Worm (Caenorhabditis elegans) whole organism, midembryonic: Measurements from ENCODE around the gene C06E4.2.
"Not testable (repeated sequence)": the region's sequence is repeated elsewhere in the genome, so short reads cannot be mapped to it uniquely, and the experiment has no call there.

Experiments used
- T22C8.4 ChIP-seq: fragments of 200-800 bp; sonication (Bioruptor generic); IDR thresholded peaks from 2 replicates; pipeline ENCODE4 v1.3.6; 2022; ENCODE audit warnings: missing genetic modification characterization, missing compliant biosample characterization
- cog-1 ChIP-seq: sonication (generic microtip); optimal IDR thresholded peaks from 2 replicates; lab custom pipeline; 2016; ENCODE audit warnings: missing genetic modification characterization, missing compliant biosample characterization
- flt-1 ChIP-seq: fragments of 200-800 bp; sonication (Bioruptor generic); IDR thresholded peaks from 2 replicates; pipeline ENCODE4 v1.3.6; 2022; ENCODE audit warnings: missing genetic modification characterization, missing compliant biosample characterization
- klf-2 ChIP-seq: fragments of 200-800 bp; sonication (Bioruptor generic); conservative IDR thresholded peaks from 2 replicates; pipeline ENCODE4 v1.3.6; 2022; ENCODE audit warnings: missing genetic modification reagents, missing genetic modification characterization, missing compliant biosample characterization
- med-1 ChIP-seq: sonication (generic microtip); optimal IDR thresholded peaks from 2 replicates; lab custom pipeline; 2017; ENCODE audit warnings: missing genetic modification characterization, mild to moderate bottlenecking, missing compliant biosample characterization, antibody characterized with exemption, missing genetic modification reagents; ENCODE audit not compliant: insufficient read depth
- ref-1 ChIP-seq: fragments of 200-800 bp; sonication (Bioruptor generic); conservative IDR thresholded peaks from 2 replicates; pipeline ENCODE4 v1.3.6; 2022; ENCODE audit warnings: missing genetic modification reagents, missing genetic modification characterization, missing compliant biosample characterization
- tab-1 ChIP-seq: fragments of 200-800 bp; sonication (Bioruptor generic); IDR thresholded peaks from 2 replicates; pipeline ENCODE4 v1.3.6; 2022; ENCODE audit warnings: missing genetic modification characterization, missing compliant biosample characterization
- ztf-23 ChIP-seq: fragments of 200-800 bp; sonication (Bioruptor generic); IDR thresholded peaks from 2 replicates; pipeline ENCODE4 v1.3.6; 2022; ENCODE audit warnings: missing genetic modification reagents, missing genetic modification characterization, missing compliant biosample characterization
- ztf-29 ChIP-seq: fragments of 200-800 bp; sonication (Bioruptor generic); IDR thresholded peaks from 2 replicates; pipeline ENCODE4 v1.3.6; 2022; ENCODE audit warnings: missing genetic modification reagents, missing genetic modification characterization, missing compliant biosample characterization

C06E4.2 gene

DNA sequence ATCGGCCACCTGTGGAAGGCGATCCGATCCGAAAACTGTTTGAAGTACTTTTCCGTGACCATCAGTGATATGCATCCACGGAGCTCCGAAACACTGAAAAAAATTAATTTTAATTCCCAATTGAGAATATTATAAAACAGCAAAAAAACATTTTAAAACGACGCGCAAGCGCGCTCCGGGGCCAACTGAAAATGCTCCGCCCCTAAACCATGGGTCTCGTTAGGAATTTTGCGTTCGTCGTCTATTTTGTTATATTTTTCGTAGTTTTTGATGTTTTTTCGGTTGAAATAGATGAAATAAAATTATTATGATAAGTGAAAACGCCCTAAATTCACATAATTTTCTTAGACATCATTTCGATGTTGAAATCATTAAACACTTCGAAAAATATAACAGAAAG lies 36.2 kb upstream of the C06E4.2 start:
- TF ChIP-seq T22C8.4 (GFP tag; lab: Robert Waterston, UW), result no peak
- TF ChIP-seq flt-1 (GFP tag; lab: Robert Waterston, UW), result no peak
- TF ChIP-seq med-1 (GFP tag; lab: Kevin White, UChicago), result no peak
- TF ChIP-seq cog-1 (tag; lab: Kevin White, UChicago), result no peak
- no peak for TF ChIP-seq ztf-23 (GFP tag; lab: Robert Waterston, UW)
- TF ChIP-seq ref-1 (GFP tag; lab: Robert Waterston, UW), result no peak
- TF ChIP-seq ztf-29 (GFP tag; lab: Robert Waterston, UW), result no peak
- no peak for TF ChIP-seq klf-2 (GFP tag; lab: Robert Waterston, UW)
- TF ChIP-seq tab-1 (GFP tag; lab: Robert Waterston, UW), result no peak

DNA sequence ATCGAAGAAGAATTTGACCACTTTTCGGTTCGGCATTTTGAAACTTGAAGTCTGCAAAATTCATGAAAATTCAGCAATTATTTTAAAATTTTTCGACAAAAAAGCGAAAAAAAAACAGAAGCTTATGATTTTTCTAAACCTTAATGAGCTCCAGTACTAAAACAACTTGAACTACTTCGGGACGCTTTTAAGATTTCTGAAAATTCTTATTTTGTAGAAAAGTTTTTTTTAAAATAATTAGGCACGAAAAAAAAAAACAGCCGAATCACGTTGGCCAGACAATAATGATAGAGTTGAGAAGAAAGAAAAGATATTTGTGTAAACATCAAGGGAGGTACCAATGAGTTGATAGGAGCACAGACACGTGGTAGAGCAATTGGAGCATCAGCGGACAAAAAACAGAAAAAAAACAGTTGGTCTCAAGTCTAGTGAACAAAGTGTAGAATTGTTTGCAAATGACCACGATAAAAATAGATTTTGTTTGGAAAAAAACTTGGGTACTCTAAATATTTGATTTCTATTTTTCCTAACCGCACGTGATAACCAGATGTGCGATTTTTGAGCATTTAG lies 34.5 kb upstream of the C06E4.2 start, which contains the start of gene gstk-2:
gstk-2 (minus strand) TSS at position 51 of the 570 bp plus-strand sequence.
- TF ChIP-seq T22C8.4 (GFP tag; lab: Robert Waterston, UW), result no peak
- no peak for TF ChIP-seq ztf-29 (GFP tag; lab: Robert Waterston, UW)
- TF ChIP-seq flt-1 (GFP tag; lab: Robert Waterston, UW), result no peak
- no peak for TF ChIP-seq tab-1 (GFP tag; lab: Robert Waterston, UW)
- no peak for TF ChIP-seq med-1 (GFP tag; lab: Kevin White, UChicago)
- TF ChIP-seq klf-2 (GFP tag; lab: Robert Waterston, UW), result no peak
- TF ChIP-seq ztf-23 (GFP tag; lab: Robert Waterston, UW), result no peak
- no peak for TF ChIP-seq ref-1 (GFP tag; lab: Robert Waterston, UW)
- no peak for TF ChIP-seq cog-1 (tag; lab: Kevin White, UChicago)

DNA sequence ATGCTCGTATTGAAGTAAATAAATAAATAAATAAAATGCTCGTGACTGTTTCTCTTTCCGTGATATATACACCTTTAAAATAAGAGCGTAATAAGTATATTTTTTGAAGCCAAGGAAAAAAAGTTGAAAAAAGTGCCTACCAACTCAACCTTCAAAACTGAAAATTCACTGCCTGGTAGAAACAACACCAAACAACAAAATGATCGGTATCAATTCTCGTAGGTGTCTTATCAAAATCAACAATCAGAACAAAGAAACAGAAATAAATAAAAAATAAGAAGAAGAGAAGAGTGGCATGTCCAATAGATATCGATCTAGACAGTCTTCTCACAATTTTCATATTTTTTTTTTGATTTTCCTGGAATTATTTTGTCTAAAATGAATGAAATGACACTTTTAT lies 32.8 kb upstream of the C06E4.2 start, which contains the start of gene afmd-1:
afmd-1 (plus strand) TSS at position 316 of the 400 bp plus-strand sequence.
- TF ChIP-seq ref-1 (GFP tag; lab: Robert Waterston, UW) (no peak), cog-1 (tag; lab: Kevin White, UChicago) (no peak), T22C8.4 (GFP tag; lab: Robert Waterston, UW) (no peak), med-1 (GFP tag; lab: Kevin White, UChicago) (no peak)

DNA sequence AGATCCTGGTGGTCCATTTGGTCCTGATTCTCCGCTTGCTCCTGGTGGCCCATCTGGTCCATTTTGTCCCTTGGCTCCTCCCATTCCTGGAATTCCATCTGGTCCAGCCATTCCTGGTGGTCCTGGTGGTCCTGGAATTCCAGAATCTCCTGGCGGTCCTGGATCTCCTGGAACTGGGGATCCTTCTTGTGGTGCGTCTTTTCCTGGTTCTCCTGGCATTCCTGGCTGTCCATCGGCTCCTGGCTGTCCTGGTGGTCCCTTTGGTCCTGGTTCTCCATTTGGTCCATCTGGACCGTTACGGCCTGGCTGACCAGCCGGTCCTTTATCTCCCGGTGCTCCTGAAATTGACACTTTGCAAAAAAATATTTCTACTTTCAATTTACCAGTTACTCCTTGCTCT lies 31.2 kb upstream of the C06E4.2 start:
- no peak for TF ChIP-seq cog-1 (tag; lab: Kevin White, UChicago)
- no peak for TF ChIP-seq klf-2 (GFP tag; lab: Robert Waterston, UW)
- no peak for TF ChIP-seq flt-1 (GFP tag; lab: Robert Waterston, UW)
- no peak for TF ChIP-seq med-1 (GFP tag; lab: Kevin White, UChicago)
- TF ChIP-seq ztf-29 (GFP tag; lab: Robert Waterston, UW), result no peak
- no peak for TF ChIP-seq ztf-23 (GFP tag; lab: Robert Waterston, UW)
- no peak for TF ChIP-seq T22C8.4 (GFP tag; lab: Robert Waterston, UW)
- TF ChIP-seq tab-1 (GFP tag; lab: Robert Waterston, UW), result no peak
- TF ChIP-seq ref-1 (GFP tag; lab: Robert Waterston, UW), result no peak

DNA sequence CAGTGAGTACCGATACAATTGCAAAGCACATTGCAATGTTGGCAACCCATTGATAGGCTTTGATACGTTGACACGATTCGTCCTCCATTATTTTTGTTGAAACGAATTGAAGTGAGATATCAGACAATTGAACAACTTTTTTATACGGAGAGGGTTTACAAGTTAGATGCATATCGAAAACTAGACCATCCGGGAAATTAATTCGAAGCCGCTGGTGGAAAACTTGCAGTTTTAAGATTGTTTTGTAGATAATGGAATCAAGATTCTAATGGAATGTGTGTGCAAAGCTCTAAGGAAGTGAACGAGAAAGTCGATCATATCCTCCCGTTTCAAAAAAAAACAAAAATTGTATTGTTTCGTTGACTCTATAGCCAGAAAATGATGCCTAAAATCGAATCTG lies 30.2 kb upstream of the C06E4.2 start, which contains the start of gene col-114:
col-114 (minus strand) TSS at position 101 of the 400 bp plus-strand sequence.
- TF ChIP-seq flt-1 (GFP tag; lab: Robert Waterston, UW), result no peak
- no peak for TF ChIP-seq klf-2 (GFP tag; lab: Robert Waterston, UW)
- TF ChIP-seq tab-1 (GFP tag; lab: Robert Waterston, UW), result no peak
- TF ChIP-seq ztf-29 (GFP tag; lab: Robert Waterston, UW), result no peak
- TF ChIP-seq T22C8.4 (GFP tag; lab: Robert Waterston, UW), result no peak
- no peak for TF ChIP-seq ref-1 (GFP tag; lab: Robert Waterston, UW)
- TF ChIP-seq ztf-23 (GFP tag; lab: Robert Waterston, UW), result no peak
- TF ChIP-seq cog-1 (tag; lab: Kevin White, UChicago), result no peak
- TF ChIP-seq med-1 (GFP tag; lab: Kevin White, UChicago), result no peak

DNA sequence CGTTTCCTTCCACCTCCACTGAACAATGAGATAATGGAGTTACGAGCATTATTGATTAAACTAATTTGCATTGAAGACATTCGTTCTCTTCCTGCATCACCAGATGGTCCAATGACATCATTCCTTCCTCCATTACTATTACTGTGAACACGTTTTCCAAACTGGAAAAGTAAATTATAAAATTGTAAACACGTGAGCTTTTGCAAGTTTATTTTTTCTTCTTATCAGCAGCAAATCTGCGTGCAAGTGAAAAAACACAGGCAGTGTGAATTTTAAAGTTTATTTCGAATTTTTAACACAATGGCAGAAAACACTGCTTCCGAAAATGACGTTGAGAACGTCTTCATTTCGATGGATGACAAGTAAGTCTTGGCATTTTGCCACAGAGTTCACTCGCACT lies 29.5 kb upstream of the C06E4.2 start, which contains the start of gene D2024.1:
D2024.1 (plus strand) TSS at position 301 of the 400 bp plus-strand sequence.
- not testable (repeated sequence) for TF ChIP-seq cog-1 (tag; lab: Kevin White, UChicago); ref-1 (GFP tag; lab: Robert Waterston, UW); ztf-23 (GFP tag; lab: Robert Waterston, UW)

DNA sequence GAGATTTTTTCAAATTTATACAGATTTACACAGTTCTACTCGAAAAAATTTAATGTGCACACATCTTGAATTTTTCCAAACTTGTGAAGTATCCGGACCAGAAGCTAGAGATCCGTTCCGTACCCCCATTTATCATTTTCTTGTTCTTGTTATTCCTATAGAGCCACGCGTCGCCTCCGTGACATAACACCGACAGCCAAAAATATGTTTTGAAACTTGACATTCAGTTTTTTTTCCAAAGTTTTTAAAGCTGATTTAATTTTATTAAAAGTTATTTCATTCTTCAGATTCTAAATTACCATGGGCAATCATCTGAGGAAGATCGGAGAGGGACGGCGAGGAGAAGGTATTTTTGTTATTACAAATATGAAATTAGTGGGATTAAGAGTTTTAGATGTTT lies 26.6 kb upstream of the C06E4.2 start, which contains the start of gene D2024.18:
D2024.18 (plus strand) TSS at position 301 of the 400 bp plus-strand sequence.
- TF ChIP-seq ztf-23 (GFP tag; lab: Robert Waterston, UW) (no peak), flt-1 (GFP tag; lab: Robert Waterston, UW) (no peak), klf-2 (GFP tag; lab: Robert Waterston, UW) (no peak), med-1 (GFP tag; lab: Kevin White, UChicago) (no peak), T22C8.4 (GFP tag; lab: Robert Waterston, UW) (no peak), ztf-29 (GFP tag; lab: Robert Waterston, UW) (no peak), tab-1 (GFP tag; lab: Robert Waterston, UW) (no peak), ref-1 (GFP tag; lab: Robert Waterston, UW) (no peak), cog-1 (tag; lab: Kevin White, UChicago) (no peak)

DNA sequence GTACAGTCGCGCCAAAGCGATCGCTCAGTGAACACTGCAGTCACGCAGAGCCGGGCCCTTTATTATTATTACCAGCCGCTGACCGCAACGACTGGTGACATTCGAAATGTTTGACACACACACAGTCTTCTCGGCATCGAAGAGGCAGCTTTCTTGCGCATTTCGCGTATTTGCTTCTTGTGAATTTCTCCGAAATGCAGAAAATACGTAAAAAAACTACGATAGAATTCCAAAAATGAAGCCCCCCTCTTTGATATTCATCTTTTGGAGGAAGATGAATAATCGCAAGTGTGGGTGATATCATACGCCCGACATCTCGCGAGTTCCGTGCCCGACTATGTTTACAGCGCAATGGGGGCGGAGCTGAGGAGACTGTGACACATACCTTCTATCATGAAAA lies 23.5 kb upstream of the C06E4.2 start:
- TF ChIP-seq ztf-29 (GFP tag; lab: Robert Waterston, UW) (no peak), ztf-23 (GFP tag; lab: Robert Waterston, UW) (no peak), klf-2 (GFP tag; lab: Robert Waterston, UW) (no peak), cog-1 (tag; lab: Kevin White, UChicago) (no peak), ref-1 (GFP tag; lab: Robert Waterston, UW) (no peak), med-1 (GFP tag; lab: Kevin White, UChicago) (no peak), T22C8.4 (GFP tag; lab: Robert Waterston, UW) (no peak), flt-1 (GFP tag; lab: Robert Waterston, UW) (no peak)

DNA sequence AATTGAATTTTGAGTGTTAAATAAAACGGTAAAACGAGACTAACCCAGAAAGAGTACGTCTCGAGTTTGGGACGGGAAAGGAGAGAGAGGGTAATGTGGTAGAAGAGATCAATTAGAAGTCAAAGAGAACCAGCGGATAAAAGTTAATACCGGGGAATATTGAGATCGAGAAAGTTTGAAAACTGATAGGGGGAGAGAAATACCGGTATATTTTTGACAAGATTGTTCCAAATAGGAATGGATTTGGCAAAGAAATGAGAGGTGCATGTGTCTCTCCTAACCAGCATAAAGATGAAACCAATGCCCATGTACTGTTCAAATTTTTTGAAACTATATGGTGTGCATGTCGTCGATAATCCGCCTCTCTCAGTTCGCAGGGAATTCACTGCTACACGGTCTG lies 22.1 kb upstream of the C06E4.2 start, which contains the start of gene C06E4.5:
C06E4.5 (plus strand) TSS at position 301 of the 400 bp plus-strand sequence.
- TF ChIP-seq ref-1 (GFP tag; lab: Robert Waterston, UW); klf-2 (GFP tag; lab: Robert Waterston, UW); med-1 (GFP tag; lab: Kevin White, UChicago): not testable (repeated sequence)
